Worm (Caenorhabditis elegans) whole organism, mixed stage, embryonic: Measurements from ENCODE around the gene nhr-45.

Source experiments
- ceh-39 ChIP-seq: fragments of 150-350 bp; optimal IDR thresholded peaks from 2 replicates; lab custom pipeline; 2014; ENCODE audit warnings: missing biosample characterization, missing genetic modification characterization
- ces-1 ChIP-seq: fragments of 150-350 bp; optimal IDR thresholded peaks from 2 replicates; lab custom pipeline; 2014; ENCODE audit warnings: missing biosample characterization, missing genetic modification reagents, missing genetic modification characterization
- mab-5 ChIP-seq: fragments of 150-350 bp; optimal IDR thresholded peaks from 2 replicates; lab custom pipeline; 2014; ENCODE audit warnings: missing biosample characterization, missing genetic modification characterization
- pha-4 ChIP-seq: fragments of 150-350 bp; optimal IDR thresholded peaks from 2 replicates; lab custom pipeline; 2018; ENCODE audit warnings: missing biosample characterization, missing genetic modification reagents, missing genetic modification characterization
- snpc-4 ChIP-seq: fragments of 150-350 bp; optimal IDR thresholded peaks from 2 replicates; lab custom pipeline; 2014; ENCODE audit warnings: missing biosample characterization, missing genetic modification characterization
- unc-62 ChIP-seq: fragments of 150-350 bp; optimal IDR thresholded peaks from 2 replicates; lab custom pipeline; 2014; ENCODE audit warnings: missing biosample characterization, missing genetic modification reagents, missing genetic modification characterization

DNA sequence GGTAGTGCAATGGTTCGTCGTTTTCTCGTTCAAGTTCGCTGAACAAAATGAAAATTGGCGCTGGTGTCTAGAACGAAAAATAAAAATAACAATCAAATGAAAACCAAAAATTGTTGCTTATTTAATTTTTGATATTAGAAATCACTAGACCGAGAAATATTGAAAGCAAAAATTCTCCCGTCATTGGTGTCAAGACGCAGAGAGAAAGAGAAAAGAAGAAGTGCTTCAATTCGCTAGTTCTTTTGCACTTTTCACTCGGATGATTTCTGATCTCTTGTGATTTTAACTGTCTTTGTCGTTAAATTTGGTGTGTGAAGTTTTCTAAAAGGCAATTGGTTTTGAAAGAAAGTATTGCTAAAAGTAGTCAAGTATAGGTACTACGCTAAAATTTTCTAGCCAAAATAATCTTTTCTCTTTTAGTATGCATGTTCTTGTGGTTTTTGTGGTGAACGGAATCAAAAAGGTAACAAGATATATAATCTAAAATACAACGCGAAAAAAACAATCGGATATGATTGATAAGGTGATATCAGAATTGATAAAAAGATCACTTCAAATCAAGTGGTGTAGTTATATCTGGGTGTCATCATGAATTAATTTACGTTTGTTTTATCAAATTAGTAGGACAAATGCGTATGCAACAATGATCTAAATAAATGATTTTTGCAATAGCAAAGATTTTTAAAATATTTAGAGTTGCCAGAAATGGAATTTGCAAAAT is 3.0 kb upstream of the nhr-45 start:
- TF ChIP-seq ces-1 (GFP tag; lab: Kevin White, UChicago) (no peak), unc-62 (GFP tag; lab: Kevin White, UChicago) (no peak), pha-4 (tag; lab: Kevin White, UChicago) (no peak), ceh-39 (no peak), snpc-4 (tag; lab: Kevin White, UChicago) (no peak), mab-5 (tag; lab: Kevin White, UChicago) (no peak)
